Worm (Caenorhabditis elegans) whole organism, late embryonic: ENCODE results near the gene fkb-6.

Experiments
- C08G9.2 ChIP-seq: sonication (generic microtip); optimal IDR thresholded peaks from 2 replicates; lab custom pipeline; 2016; ENCODE audit warnings: mild to moderate bottlenecking, missing genetic modification characterization, moderate library complexity, missing compliant biosample characterization
- C38D4.7 ChIP-seq: fragments of 200-800 bp; sonication (Bioruptor generic); optimal IDR thresholded peaks from 2 replicates; lab custom pipeline; 2018; ENCODE audit warnings: mild to moderate bottlenecking, missing genetic modification characterization, moderate library complexity, missing compliant biosample characterization
- K02D7.2 ChIP-seq: sonication (generic microtip); optimal IDR thresholded peaks from 2 replicates; lab custom pipeline; 2017; ENCODE audit warnings: mild to moderate bottlenecking, missing genetic modification characterization, missing compliant biosample characterization
- ahr-1 ChIP-seq: sonication (generic microtip); optimal IDR thresholded peaks from 2 replicates; lab custom pipeline; 2016; ENCODE audit warnings: missing genetic modification characterization, missing compliant biosample characterization
- ama-1 ChIP-seq: fragments of 150-350 bp; optimal IDR thresholded peaks from 2 replicates; lab custom pipeline; 2014
- ceh-14 ChIP-seq: sonication (generic microtip); optimal IDR thresholded peaks from 2 replicates; lab custom pipeline; 2016; ENCODE audit warnings: missing genotype, missing genetic modification characterization, missing compliant biosample characterization
- ceh-18 ChIP-seq: sonication (generic microtip); optimal IDR thresholded peaks from 2 replicates; lab custom pipeline; 2016; ENCODE audit warnings: missing genetic modification characterization, missing compliant biosample characterization
- ceh-19 ChIP-seq: fragments of 200-800 bp; sonication (Bioruptor generic); optimal IDR thresholded peaks from 2 replicates; lab custom pipeline; 2018; ENCODE audit warnings: mild to moderate bottlenecking, missing genetic modification characterization, missing compliant biosample characterization
- ceh-2 ChIP-seq: sonication (generic microtip); optimal IDR thresholded peaks from 2 replicates; lab custom pipeline; 2016; ENCODE audit warnings: missing genotype, missing genetic modification characterization, missing compliant biosample characterization
- ceh-31 ChIP-seq: sonication (generic microtip); optimal IDR thresholded peaks from 2 replicates; lab custom pipeline; 2016; ENCODE audit warnings: missing genetic modification characterization, missing compliant biosample characterization
- ceh-34 ChIP-seq: sonication (generic microtip); optimal IDR thresholded peaks from 2 replicates; lab custom pipeline; 2016; ENCODE audit warnings: mild to moderate bottlenecking, missing genetic modification characterization, missing compliant biosample characterization
- ceh-45 ChIP-seq: fragments of 200-800 bp; sonication (Bioruptor generic); IDR thresholded peaks from 2 replicates; pipeline ENCODE4 v1.3.6; 2022; ENCODE audit warnings: missing genetic modification reagents, missing genetic modification characterization, missing compliant biosample characterization
- ceh-48 ChIP-seq: sonication (generic microtip); optimal IDR thresholded peaks from 2 replicates; lab custom pipeline; 2016; ENCODE audit warnings: missing genetic modification characterization, inconsistent platforms, missing compliant biosample characterization
- ceh-9 ChIP-seq: sonication (generic microtip); optimal IDR thresholded peaks from 2 replicates; lab custom pipeline; 2016; ENCODE audit warnings: mild to moderate bottlenecking, missing genetic modification characterization, inconsistent platforms, missing compliant biosample characterization
- che-1 ChIP-seq: sonication (generic microtip); optimal IDR thresholded peaks from 2 replicates; lab custom pipeline; 2016; ENCODE audit warnings: mild to moderate bottlenecking, missing genetic modification characterization, missing compliant biosample characterization
- elt-2 ChIP-seq: sonication (generic microtip); optimal IDR thresholded peaks from 2 replicates; lab custom pipeline; 2016; ENCODE audit warnings: missing genetic modification reagents, missing genetic modification characterization, missing compliant biosample characterization
- elt-4 ChIP-seq: sonication (generic microtip); optimal IDR thresholded peaks from 2 replicates; lab custom pipeline; 2016; ENCODE audit warnings: missing genetic modification characterization, missing compliant biosample characterization
- fax-1 ChIP-seq: sonication (generic microtip); optimal IDR thresholded peaks from 2 replicates; lab custom pipeline; 2016; ENCODE audit warnings: missing genotype, missing genetic modification characterization, missing compliant biosample characterization
- fkh-6 ChIP-seq: sonication (generic microtip); optimal IDR thresholded peaks from 2 replicates; lab custom pipeline; 2016; ENCODE audit warnings: missing genetic modification characterization, missing compliant biosample characterization
- hlh-15 ChIP-seq: sonication (generic microtip); optimal IDR thresholded peaks from 2 replicates; lab custom pipeline; 2016; ENCODE audit warnings: missing genetic modification characterization, missing compliant biosample characterization
- hlh-6 ChIP-seq: sonication (generic microtip); optimal IDR thresholded peaks from 2 replicates; lab custom pipeline; 2016; ENCODE audit warnings: missing genotype, missing genetic modification characterization, missing compliant biosample characterization
- hlh-8 ChIP-seq: sonication (generic microtip); optimal IDR thresholded peaks from 2 replicates; lab custom pipeline; 2016; ENCODE audit warnings: missing genotype, missing genetic modification characterization, missing compliant biosample characterization
- lim-6 ChIP-seq: sonication (generic microtip); optimal IDR thresholded peaks from 2 replicates; lab custom pipeline; 2016; ENCODE audit warnings: missing genetic modification characterization, missing compliant biosample characterization
- madf-2 ChIP-seq: sonication (generic microtip); optimal IDR thresholded peaks from 2 replicates; lab custom pipeline; 2017; ENCODE audit warnings: missing genetic modification characterization, missing compliant biosample characterization
- nfya-1 ChIP-seq: sonication (generic microtip); optimal IDR thresholded peaks from 2 replicates; lab custom pipeline; 2017; ENCODE audit warnings: missing genetic modification characterization, mild to moderate bottlenecking, missing compliant biosample characterization, antibody characterized with exemption, moderate library complexity
- nhr-11 ChIP-seq: fragments of 150-350 bp; optimal IDR thresholded peaks from 2 replicates; lab custom pipeline; 2014; ENCODE audit warnings: missing biosample characterization, missing genetic modification characterization
- nhr-232 ChIP-seq: sonication (generic microtip); optimal IDR thresholded peaks from 2 replicates; lab custom pipeline; 2016; ENCODE audit warnings: missing genetic modification characterization, missing compliant biosample characterization
- npax-4 ChIP-seq: sonication (generic microtip); optimal IDR thresholded peaks from 2 replicates; lab custom pipeline; 2016; ENCODE audit warnings: missing genetic modification characterization, missing compliant biosample characterization
- pha-2 ChIP-seq: sonication (generic microtip); optimal IDR thresholded peaks from 2 replicates; lab custom pipeline; 2017; ENCODE audit warnings: mild to moderate bottlenecking, missing genetic modification characterization, missing compliant biosample characterization
- ref-2 ChIP-seq: sonication (generic microtip); optimal IDR thresholded peaks from 2 replicates; lab custom pipeline; 2016; ENCODE audit warnings: missing genetic modification characterization, missing compliant biosample characterization
- rnt-1 ChIP-seq: sonication (generic microtip); optimal IDR thresholded peaks from 2 replicates; lab custom pipeline; 2016; ENCODE audit warnings: missing genetic modification characterization, missing compliant biosample characterization
- sdc-2 ChIP-seq: sonication (generic microtip); optimal IDR thresholded peaks from 2 replicates; lab custom pipeline; 2016; ENCODE audit warnings: missing genotype, missing genetic modification characterization, missing compliant biosample characterization
- sox-4 ChIP-seq: sonication (generic microtip); optimal IDR thresholded peaks from 2 replicates; lab custom pipeline; 2017; ENCODE audit warnings: mild to moderate bottlenecking, missing genetic modification characterization, inconsistent platforms, missing compliant biosample characterization
- tbx-2 ChIP-seq: sonication (generic microtip); optimal IDR thresholded peaks from 2 replicates; lab custom pipeline; 2016; ENCODE audit warnings: missing genetic modification characterization, missing compliant biosample characterization
- tbx-7 ChIP-seq: sonication (generic microtip); optimal IDR thresholded peaks from 2 replicates; lab custom pipeline; 2016; ENCODE audit warnings: missing genotype, missing genetic modification characterization, missing compliant biosample characterization
- unc-42 ChIP-seq: sonication (generic microtip); optimal IDR thresholded peaks from 2 replicates; lab custom pipeline; 2016; ENCODE audit warnings: missing genotype, missing genetic modification characterization, missing compliant biosample characterization
- unc-55 ChIP-seq: sonication (generic microtip); optimal IDR thresholded peaks from 2 replicates; lab custom pipeline; 2017; ENCODE audit warnings: missing biosample characterization, missing genetic modification reagents, missing genetic modification characterization
- unc-86 ChIP-seq: sonication (generic microtip); optimal IDR thresholded peaks from 2 replicates; lab custom pipeline; 2016; ENCODE audit warnings: missing genetic modification characterization, missing compliant biosample characterization

Gene fkb-6

DNA sequence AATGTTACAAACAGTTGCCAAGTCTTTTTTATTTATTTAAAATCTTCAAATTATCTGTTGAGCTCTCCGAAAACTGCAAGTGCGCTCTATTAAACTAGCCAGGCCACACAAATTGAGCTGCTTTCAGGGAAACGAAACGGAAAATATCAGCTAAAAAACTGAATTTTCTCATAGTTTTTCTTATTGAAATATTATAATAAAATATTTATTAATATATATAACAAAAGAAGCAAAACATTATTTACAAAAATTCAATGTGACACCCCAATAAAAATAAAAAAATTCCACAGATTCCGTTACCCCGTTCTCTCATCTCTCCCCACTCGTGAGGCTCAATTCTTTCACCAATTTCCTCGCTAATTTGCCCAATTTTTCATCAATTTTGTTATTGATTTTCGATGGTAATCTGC, 13.4 kb upstream of the fkb-6 start (continued):
- TF ChIP-seq ceh-9 (no peak), ahr-1 (tag; lab: Kevin White, UChicago) (peak; percentile 69), hlh-15 (no peak), unc-86 (tag; lab: Kevin White, UChicago) (peak; percentile 55), ceh-48 (tag; lab: Kevin White, UChicago) (peak; percentile 64), pha-2 (peak; percentile 75)

DNA sequence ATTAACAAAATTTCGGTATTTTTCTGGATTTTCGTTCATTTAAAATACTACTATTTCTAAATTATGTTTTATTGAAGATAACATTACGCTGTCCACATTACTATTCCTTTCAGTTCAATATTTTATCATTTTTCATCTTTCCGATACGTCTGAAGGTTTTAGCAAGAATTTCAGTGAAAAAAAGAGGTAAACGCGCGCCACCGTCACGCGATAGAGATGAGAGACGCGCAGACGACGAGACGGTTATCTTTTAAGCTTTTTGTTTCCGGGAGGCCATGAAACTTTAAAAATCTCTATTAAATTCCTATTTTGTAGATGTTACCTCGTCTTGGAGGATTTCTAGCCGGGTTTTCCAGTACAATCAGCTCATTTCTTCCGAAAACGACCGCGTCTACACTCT, 8.2 kb upstream of the fkb-6 start, which contains the start of gene mrps-12:
Gene mrps-12 (plus strand): TSS at position 316 of the 400 bp plus-strand sequence.
- TF ChIP-seq nfya-1 (tag; lab: Kevin White, UChicago) (peak; percentile 1), fax-1 (no peak), elt-4 (no peak), ceh-14 (tag; lab: Kevin White, UChicago) (no peak)

DNA sequence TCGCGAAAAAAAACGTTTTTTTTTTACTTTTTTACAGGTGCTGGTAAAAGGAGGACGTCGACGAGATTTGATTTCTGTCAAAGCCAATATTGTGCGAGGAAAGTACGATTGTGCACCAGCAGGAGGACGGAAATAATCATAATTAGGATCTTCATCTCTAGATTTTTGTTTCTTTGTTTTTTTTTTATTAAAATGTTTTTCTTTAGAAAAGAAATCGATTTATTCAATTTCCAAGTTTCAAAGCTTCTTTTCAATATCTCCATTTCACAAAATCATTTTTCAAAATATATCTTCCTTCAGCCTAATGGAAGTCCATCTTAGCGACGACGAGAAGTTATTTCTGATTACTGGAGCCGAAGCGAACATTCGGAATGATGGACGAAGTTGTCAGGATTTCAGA, 7.4 kb upstream of the fkb-6 start, which contains the start of gene exos-7:
Gene exos-7 (plus strand): TSS at position 301 of the 400 bp plus-strand sequence.
- TF ChIP-seq lim-6 (tag; lab: Kevin White, UChicago) (no peak), sox-4 (tag; lab: Kevin White, UChicago) (no peak), ceh-31 (tag; lab: Kevin White, UChicago) (no peak), unc-42 (tag; lab: Kevin White, UChicago) (no peak), K02D7.2 (no peak), che-1 (tag; lab: Kevin White, UChicago) (no peak), ceh-14 (tag; lab: Kevin White, UChicago) (no peak), ref-2 (no peak), ceh-9 (no peak), unc-55 (GFP tag; lab: Kevin White, UChicago) (no peak), C08G9.2 (no peak), pha-2 (no peak), ceh-18 (tag; lab: Kevin White, UChicago) (no peak), nhr-11 (tag; lab: Kevin White, UChicago) (no peak), C38D4.7 (GFP tag; lab: Kevin White, UChicago) (no peak)
- TF ChIP-seq, all 69 proteins: peak for 0

DNA sequence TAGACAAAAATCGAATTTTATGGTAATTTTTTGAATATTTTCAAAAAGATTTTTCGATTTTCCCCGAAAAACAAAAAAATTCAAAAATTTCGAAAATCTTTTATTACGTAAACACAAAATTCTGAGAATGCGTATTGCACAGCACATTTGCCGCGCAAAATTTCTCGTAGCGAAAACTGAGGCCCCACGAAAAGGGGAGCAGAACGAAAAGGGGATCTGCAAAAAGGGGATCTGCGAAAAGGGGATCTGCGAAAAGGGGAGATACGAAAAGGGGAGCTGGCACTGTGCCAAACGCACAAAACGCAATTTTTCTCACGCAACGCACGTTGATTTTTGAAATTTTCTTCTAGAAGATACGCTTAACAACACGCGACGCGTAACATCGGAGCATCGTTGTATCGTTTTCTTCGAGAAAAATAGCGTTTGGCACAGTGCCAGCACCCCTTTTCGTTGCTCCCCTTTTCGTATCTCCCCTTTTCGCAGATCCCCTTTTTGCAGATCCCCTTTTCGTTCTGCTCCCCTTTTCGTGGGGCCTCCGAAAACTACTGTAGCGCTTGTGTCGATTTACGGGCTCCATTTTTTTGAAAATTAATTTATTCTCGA, 6.5 kb upstream of the fkb-6 start:
- TF ChIP-seq ceh-34 (tag; lab: Kevin White, UChicago) (peak; percentile 10), tbx-7 (tag; lab: Kevin White, UChicago) (peak; percentile 4), tbx-2 (tag; lab: Kevin White, UChicago) (peak; percentile 35), rnt-1 (peak; percentile 11), C08G9.2 (peak; percentile 63), ref-2 (peak; percentile 49), ceh-31 (tag; lab: Kevin White, UChicago) (peak; percentile 62)

- TF ChIP-seq ceh-45 (GFP tag; lab: Robert Waterston, UW) (no peak), sox-4 (tag; lab: Kevin White, UChicago) (no peak), madf-2 (tag; lab: Kevin White, UChicago) (no peak), fkh-6 (no peak), ceh-2 (no peak), tbx-7 (tag; lab: Kevin White, UChicago) (no peak), npax-4 (tag; lab: Kevin White, UChicago) (no peak), sdc-2 (tag; lab: Kevin White, UChicago) (no peak), ama-1 (lab: Kevin White, UChicago) (no peak), nhr-11 (tag; lab: Kevin White, UChicago) (no peak), hlh-8 (tag; lab: Kevin White, UChicago) (no peak), nhr-232 (no peak), hlh-6 (tag; lab: Kevin White, UChicago) (no peak), elt-2 (no peak), ceh-19 (GFP tag; lab: Kevin White, UChicago) (no peak), ceh-14 (tag; lab: Kevin White, UChicago) (no peak)
- TF ChIP-seq, all 69 proteins: peak for 0
These were observed 4.5 kb upstream of the fkb-6 start for ce11 chrV:20841484-20841883.
